Fruit fly (Drosophila melanogaster) whole organism, embryonic: ENCODE data around the gene lin-28.

Experiments
- CG10366 ChIP-seq: fragments of 200-800 bp; sonication (Bioruptor generic); IDR thresholded peaks from 2 replicates; pipeline ENCODE4 v1.3.6; 2022; ENCODE audit warnings: missing biosample characterization, missing genetic modification characterization
- CG12071 ChIP-seq: fragments of 200-800 bp; sonication (Bioruptor generic); optimal IDR thresholded peaks from 3 replicates; lab custom pipeline; 2018; ENCODE audit warnings: missing biosample characterization, mild to moderate bottlenecking, missing genetic modification characterization
- CG13894 ChIP-seq: fragments of 200-800 bp; sonication (Bioruptor generic); optimal IDR thresholded peaks from 3 replicates; lab custom pipeline; 2018; ENCODE audit warnings: missing biosample characterization, mild to moderate bottlenecking, missing genetic modification characterization, moderate library complexity
- CG14667 ChIP-seq: fragments of 200-800 bp; sonication (Bioruptor generic); IDR thresholded peaks from 2 replicates; pipeline ENCODE4 v1.3.6; 2022; ENCODE audit warnings: missing biosample characterization, missing genetic modification characterization
- CG14860 ChIP-seq: fragments of 200-800 bp; sonication (Bioruptor generic); IDR thresholded peaks from 3 replicates; pipeline ENCODE4 v1.3.6; 2022; ENCODE audit warnings: missing biosample characterization, missing genetic modification characterization; ENCODE audit not compliant: partially characterized antibody
- CG15479 ChIP-seq: fragments of 200-800 bp; sonication (Bioruptor generic); optimal IDR thresholded peaks from 3 replicates; lab custom pipeline; 2019; ENCODE audit warnings: missing biosample characterization, mild to moderate bottlenecking, missing genetic modification characterization, moderate library complexity
- CG15514 ChIP-seq: fragments of 200-800 bp; sonication (Bioruptor generic); optimal IDR thresholded peaks from 3 replicates; lab custom pipeline; 2017; ENCODE audit warnings: missing biosample characterization, missing genetic modification characterization, mild to moderate bottlenecking, moderate library complexity, missing genetic modification reagents
- CG18764 ChIP-seq: fragments of 200-800 bp; sonication (Bioruptor generic); optimal IDR thresholded peaks from 3 replicates; lab custom pipeline; 2016; ENCODE audit warnings: missing biosample characterization, missing genetic modification characterization
- CG3407 ChIP-seq: fragments of 200-800 bp; sonication (Bioruptor generic); optimal IDR thresholded peaks from 2 replicates; lab custom pipeline; 2018; ENCODE audit warnings: missing biosample characterization, mild to moderate bottlenecking, missing genetic modification characterization
- CG42726 ChIP-seq: fragments of 200-800 bp; sonication (Bioruptor generic); IDR thresholded peaks from 2 replicates; pipeline ENCODE4 v1.3.6; 2022; ENCODE audit warnings: missing biosample characterization, missing genetic modification characterization; ENCODE audit not compliant: partially characterized antibody
- CG4404 ChIP-seq: fragments of 200-800 bp; sonication (Bioruptor generic); IDR thresholded peaks from 2 replicates; pipeline ENCODE4 v1.3.6; 2022; ENCODE audit warnings: missing biosample characterization, missing genetic modification characterization
- CG4424 ChIP-seq: fragments of 200-800 bp; sonication (Bioruptor generic); optimal IDR thresholded peaks from 3 replicates; lab custom pipeline; 2016; ENCODE audit warnings: missing biosample characterization, missing genetic modification characterization
- CG6272 ChIP-seq: fragments of 200-800 bp; sonication (Bioruptor generic); IDR thresholded peaks from 2 replicates; pipeline ENCODE4 v1.3.6; 2022; ENCODE audit warnings: missing biosample characterization, missing genetic modification characterization
- CG6683 ChIP-seq: fragments of 200-800 bp; sonication (Bioruptor generic); optimal IDR thresholded peaks from 2 replicates; lab custom pipeline; 2017; ENCODE audit warnings: missing biosample characterization, mild to moderate bottlenecking, missing genetic modification characterization, missing genetic modification reagents
- CkIIα-i1 ChIP-seq: fragments of 200-800 bp; sonication (Bioruptor generic); IDR thresholded peaks from 2 replicates; pipeline ENCODE4 v1.3.6; 2022; ENCODE audit warnings: missing biosample characterization, missing genetic modification characterization
- Dfd ChIP-seq, 2 experiments: fragments of >200 bp; optimal IDR thresholded peaks; 2 replicates each; lab custom pipeline; 2017; ENCODE audit warnings: missing biosample characterization in 2 of 2, missing genetic modification characterization in 2 of 2
- Dp ChIP-seq: fragments of 200-800 bp; sonication (Bioruptor generic); optimal IDR thresholded peaks from 2 replicates; lab custom pipeline; 2018; ENCODE audit warnings: missing biosample characterization, mild to moderate bottlenecking, missing genetic modification characterization, moderate library complexity
- HLH54F ChIP-seq: fragments of 200-800 bp; sonication (Bioruptor generic); optimal IDR thresholded peaks from 3 replicates; lab custom pipeline; 2016; ENCODE audit warnings: missing biosample characterization, missing genetic modification characterization
- Hand ChIP-seq: fragments of 200-800 bp; sonication (Bioruptor generic); optimal IDR thresholded peaks from 2 replicates; lab custom pipeline; 2017; ENCODE audit warnings: mild to moderate bottlenecking, missing biosample characterization, missing genetic modification reagents, missing genetic modification characterization
- Hr39 ChIP-seq: fragments of >200 bp; optimal IDR thresholded peaks from 2 replicates; lab custom pipeline; 2017
- Mes4 ChIP-seq: fragments of 200-800 bp; sonication (Bioruptor generic); optimal IDR thresholded peaks from 2 replicates; lab custom pipeline; 2016; ENCODE audit warnings: missing biosample characterization, missing genetic modification characterization
- Neu2 ChIP-seq: fragments of 200-800 bp; sonication (Bioruptor generic); optimal IDR thresholded peaks from 3 replicates; lab custom pipeline; 2016; ENCODE audit warnings: missing biosample characterization, missing genetic modification characterization, borderline replicate concordance
- Nf-YC ChIP-seq: fragments of 200-800 bp; optimal IDR thresholded peaks from 3 replicates; lab custom pipeline; 2019; ENCODE audit warnings: missing biosample characterization, mild to moderate bottlenecking, missing genetic modification characterization, moderate library complexity
- TFAM ChIP-seq: fragments of 200-800 bp; sonication (Bioruptor generic); optimal IDR thresholded peaks from 2 replicates; lab custom pipeline; 2017; ENCODE audit warnings: missing biosample characterization, missing genetic modification characterization, inconsistent platforms
- Tbp ChIP-seq: fragments of >200 bp; optimal IDR thresholded peaks from 2 replicates; lab custom pipeline; 2018; ENCODE audit warnings: missing biosample characterization, missing genetic modification characterization
- Trl ChIP-seq, 3 experiments: fragments of >200 bp in 2 of 3; fragments of 200-800 bp in 1 of 3; sonication (Bioruptor generic) in 1 of 3; optimal IDR thresholded peaks; 2 replicates in 1 of 3; 3 replicates in 2 of 3; lab custom pipeline; 2016 to 2017; ENCODE audit warnings: missing biosample characterization in 1 of 3, missing genetic modification characterization in 1 of 3
- bbx ChIP-seq: fragments of 200-800 bp; sonication (Bioruptor generic); IDR thresholded peaks from 2 replicates; pipeline ENCODE4 v1.3.6; 2022; ENCODE audit warnings: missing biosample characterization, missing genetic modification characterization; ENCODE audit not compliant: partially characterized antibody
- caup ChIP-seq: fragments of 200-800 bp; sonication (Bioruptor generic); optimal IDR thresholded peaks from 3 replicates; lab custom pipeline; 2017; ENCODE audit warnings: missing biosample characterization, mild to moderate bottlenecking, missing genetic modification characterization, moderate library complexity; ENCODE audit not compliant: severe bottlenecking
- crol ChIP-seq: fragments of 200-800 bp; sonication (Bioruptor generic); IDR thresholded peaks from 2 replicates; pipeline ENCODE4 v1.3.6; 2022; ENCODE audit warnings: missing biosample characterization, missing genetic modification characterization
- disco-r ChIP-seq: fragments of 200-800 bp; sonication (Bioruptor generic); optimal IDR thresholded peaks from 2 replicates; lab custom pipeline; 2016; ENCODE audit warnings: missing biosample characterization, missing genetic modification characterization
- ewg ChIP-seq: fragments of 200-800 bp; sonication (Bioruptor generic); optimal IDR thresholded peaks from 3 replicates; lab custom pipeline; 2017; ENCODE audit warnings: mild to moderate bottlenecking, missing biosample characterization, missing genetic modification reagents, missing genetic modification characterization
- ftz-f1 ChIP-seq: fragments of 200-800 bp; sonication (Bioruptor generic); optimal IDR thresholded peaks from 2 replicates; lab custom pipeline; 2016; ENCODE audit warnings: missing biosample characterization, missing genetic modification characterization
- grn ChIP-seq: fragments of 200-800 bp; sonication (Bioruptor generic); optimal IDR thresholded peaks from 3 replicates; lab custom pipeline; 2017; ENCODE audit warnings: missing biosample characterization, missing genetic modification characterization
- insv ChIP-seq, 2 experiments: fragments of 200-800 bp; sonication (Bioruptor generic); optimal IDR thresholded peaks; 3 replicates each; lab custom pipeline; 2016 to 2018; ENCODE audit warnings: missing biosample characterization in 2 of 2, missing genetic modification characterization in 2 of 2
- kay ChIP-seq: fragments of 200-800 bp; sonication (Bioruptor generic); optimal IDR thresholded peaks from 2 replicates; lab custom pipeline; 2016; ENCODE audit warnings: missing biosample characterization, missing genetic modification characterization
- ken ChIP-seq: fragments of 200-800 bp; sonication (Bioruptor generic); IDR thresholded peaks from 3 replicates; pipeline ENCODE4 v1.3.6; 2022; ENCODE audit warnings: missing biosample characterization, missing genetic modification characterization
- nerfin-1 ChIP-seq: fragments of 200-800 bp; sonication (Bioruptor generic); optimal IDR thresholded peaks from 3 replicates; lab custom pipeline; 2019; ENCODE audit warnings: missing biosample characterization, mild to moderate bottlenecking, missing genetic modification characterization, moderate library complexity
- nerfin-2 ChIP-seq: fragments of 200-800 bp; sonication (Bioruptor generic); IDR thresholded peaks from 2 replicates; pipeline ENCODE4 v1.3.6; 2022; ENCODE audit warnings: missing biosample characterization, missing genetic modification characterization; ENCODE audit not compliant: partially characterized antibody
- pros ChIP-seq: fragments of 200-800 bp; sonication (Bioruptor generic); optimal IDR thresholded peaks from 3 replicates; lab custom pipeline; 2019; ENCODE audit warnings: missing biosample characterization, mild to moderate bottlenecking, missing genetic modification characterization, moderate library complexity
- scrt ChIP-seq: fragments of 200-800 bp; sonication (Bioruptor generic); optimal IDR thresholded peaks from 2 replicates; lab custom pipeline; 2018; ENCODE audit warnings: missing biosample characterization, mild to moderate bottlenecking, missing genetic modification characterization, moderate library complexity
- seq ChIP-seq: fragments of 200-800 bp; sonication (Bioruptor generic); IDR thresholded peaks from 2 replicates; pipeline ENCODE4 v1.3.6; 2022; ENCODE audit warnings: missing biosample characterization, missing genetic modification characterization
- shn ChIP-seq: fragments of 200-800 bp; sonication (Bioruptor generic); optimal IDR thresholded peaks from 3 replicates; lab custom pipeline; 2016; ENCODE audit warnings: missing biosample characterization, missing genetic modification characterization
- sug ChIP-seq: fragments of 200-800 bp; optimal IDR thresholded peaks from 2 replicates; lab custom pipeline; 2019; ENCODE audit warnings: missing biosample characterization, mild to moderate bottlenecking, missing genetic modification characterization, moderate library complexity
- tio ChIP-seq: fragments of 200-800 bp; sonication (Bioruptor generic); optimal IDR thresholded peaks from 2 replicates; lab custom pipeline; 2017; ENCODE audit warnings: missing biosample characterization, missing genetic modification characterization, inconsistent platforms
- tup ChIP-seq: fragments of 200-800 bp; sonication (Bioruptor generic); optimal IDR thresholded peaks from 2 replicates; lab custom pipeline; 2016; ENCODE audit warnings: missing biosample characterization, mild to moderate bottlenecking, missing genetic modification characterization, moderate library complexity
- unc-4 ChIP-seq: fragments of 200-800 bp; sonication (Bioruptor generic); IDR thresholded peaks from 2 replicates; pipeline ENCODE4 v1.3.6; 2022; ENCODE audit warnings: missing biosample characterization, missing genetic modification characterization; ENCODE audit not compliant: partially characterized antibody
- vvl ChIP-seq: fragments of 200-800 bp; sonication (Bioruptor generic); IDR thresholded peaks from 2 replicates; pipeline ENCODE4 v1.3.6; 2022; ENCODE audit warnings: missing biosample characterization, missing genetic modification characterization
- yki ChIP-seq: fragments of >200 bp; optimal IDR thresholded peaks from 3 replicates; lab custom pipeline; 2018

The lin-28 gene

dm6 chr3L:5655751-5656276 is 1.3 kb downstream of the lin-28 start (continued):
- TF ChIP-seq vvl (GFP tag; lab: Robert Waterston, UW) (peak; percentile 12; the same call in 1 of the 2 replicates), disco-r (no peak), Mes4 (GFP tag; lab: Kevin White, UChicago) (no peak), nerfin-2 (GFP tag; lab: Robert Waterston, UW) (no peak), CG18764 (GFP tag; lab: Kevin White, UChicago) (no peak), Tbp (GFP tag; lab: Kevin White, UChicago) (no peak), scrt (GFP tag; lab: Kevin White, UChicago) (no peak), Nf-YC (tag; lab: Kevin White, UChicago) (peak; percentile 66), Dp (no peak), caup (GFP tag; lab: Kevin White, UChicago) (no peak), shn (GFP tag; lab: Kevin White, UChicago) (no peak), grn (peak; percentile 66), tio (GFP tag; lab: Kevin White, UChicago) (no peak), CG3407 (GFP tag; lab: Kevin White, UChicago) (no peak), insv (GFP tag; optimal IDR thresholded peaks at IDR 0.05; lab: Kevin White, UChicago) (peak in 1 of 2 experiments; percentile 83), ken (GFP tag; lab: Robert Waterston, UW) (no peak), ftz-f1 (GFP tag; lab: Kevin White, UChicago) (no peak), bbx (0 out of 2 replicates have a peak, but pooled peaks have one; percentile 36), Neu2 (GFP tag; lab: Kevin White, UChicago) (no peak), CG42726 (no peak), CG6683 (GFP tag; lab: Kevin White, UChicago) (no peak), Dfd (GFP tag; optimal IDR thresholded peaks at IDR 0.05; lab: Kevin White, UChicago) (no peak), CG10366 (GFP tag; lab: Robert Waterston, UW) (no peak), CG15479 (GFP tag; lab: Kevin White, UChicago) (peak; percentile 16), crol (GFP tag; lab: Robert Waterston, UW) (peak; percentile 71), nerfin-1 (peak; percentile 61)

- TF ChIP-seq tup (GFP tag; lab: Kevin White, UChicago), result no peak
- TF ChIP-seq nerfin-2 (GFP tag; lab: Robert Waterston, UW), result no peak
- no peak for TF ChIP-seq TFAM (GFP tag; lab: Kevin White, UChicago)
- TF ChIP-seq CG14860 (GFP tag; lab: Robert Waterston, UW), result no peak
- TF ChIP-seq kay, result no peak
- peak; percentile 66; the same call in 1 of the 2 replicates for TF ChIP-seq seq
- TF ChIP-seq sug (tag; lab: Kevin White, UChicago), result peak; percentile 8
- TF ChIP-seq Tbp (GFP tag; lab: Kevin White, UChicago), result no peak
- TF ChIP-seq CG6272 (GFP tag; lab: Robert Waterston, UW), result no peak
- no peak for TF ChIP-seq CG4424 (GFP tag; lab: Kevin White, UChicago)
- TF ChIP-seq Trl (optimal IDR thresholded peaks at IDR 0.05; lab: Kevin White, UChicago), result peak; percentile 53 to 76
- no peak for TF ChIP-seq Trl (GFP tag; optimal IDR thresholded peaks at IDR 0.05; lab: Kevin White, UChicago)
- TF ChIP-seq CG4404 (GFP tag; lab: Robert Waterston, UW), result no peak
- TF ChIP-seq CG13894, result no peak
- TF ChIP-seq CG14667 (GFP tag; lab: Robert Waterston, UW), result no peak
- no peak for TF ChIP-seq yki (lab: Kevin White, UChicago)
- peak; percentile 2 for TF ChIP-seq CG15514 (GFP tag; lab: Kevin White, UChicago)
- TF ChIP-seq CkIIα-i1 (GFP tag; lab: Robert Waterston, UW), result no peak
- TF ChIP-seq Hand (GFP tag; lab: Kevin White, UChicago), result peak; percentile 20
- peak; percentile 22 for TF ChIP-seq ewg (GFP tag; lab: Kevin White, UChicago)
- TF ChIP-seq pros (GFP tag; lab: Kevin White, UChicago), result no peak
- TF ChIP-seq HLH54F, result no peak
- TF ChIP-seq unc-4 (GFP tag; lab: Robert Waterston, UW), result 0 out of 2 replicates have a peak, but pooled peaks have one; percentile 16
- TF ChIP-seq Hr39 (lab: Kevin White, UChicago), result peak; percentile 28
- peak; percentile 89 for TF ChIP-seq crol (GFP tag; lab: Robert Waterston, UW)
- TF ChIP-seq CG12071 (GFP tag; lab: Kevin White, UChicago), result no peak
Measured at dm6 chr3L:5657221-5657963, 2.9 kb downstream of the lin-28 start, which contains the start of gene sif. sif (plus strand) TSS chr3L:5657913.
